Worm (Caenorhabditis elegans): Measurements from ENCODE around the gene Y97E10AR.1.

DNA sequence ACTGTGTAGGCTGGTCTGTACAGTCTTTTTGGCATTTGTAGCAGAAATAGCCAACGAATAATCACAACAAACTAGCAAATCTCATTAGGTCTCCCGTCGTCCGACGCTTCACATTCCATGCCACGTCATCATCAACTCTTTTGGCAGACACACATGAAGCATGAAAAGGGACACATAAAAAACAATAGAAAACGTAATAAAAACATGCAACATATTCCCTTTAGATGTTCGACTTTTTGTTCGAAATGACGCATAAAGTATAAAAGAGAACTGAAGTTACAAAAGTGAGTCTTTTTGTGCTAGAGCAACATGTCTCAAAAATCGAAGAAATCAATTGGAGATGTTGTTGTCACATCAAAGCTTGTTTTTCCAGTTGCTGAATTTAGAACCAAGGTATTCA lies 50.6 kb downstream of the Y97E10AR.1 start, which contains the start of gene sth-1:
- no peak for TF ChIP-seq B0261.1 (tag; optimal IDR thresholded peaks at IDR 0.05)
- TF ChIP-seq unc-62 (GFP tag; optimal IDR thresholded peaks at IDR 0.05) = no peak

Measured in whole organism, young adult.